Worm (Caenorhabditis elegans) whole organism, mixed stage, embryonic: ENCODE measurements around the gene rsd-3.

Experiments used
- M03D4.4 ChIP-seq: sonication (generic microtip); optimal IDR thresholded peaks from 2 replicates; lab custom pipeline; 2017; ENCODE audit warnings: mild to moderate bottlenecking, missing genetic modification characterization, missing compliant biosample characterization
- bed-3 ChIP-seq: fragments of 200-800 bp; sonication (Bioruptor generic); optimal IDR thresholded peaks from 3 replicates; lab custom pipeline; 2018; ENCODE audit warnings: mild to moderate bottlenecking, missing genetic modification characterization, moderate library complexity, missing compliant biosample characterization
- ceh-39 ChIP-seq: fragments of 150-350 bp; optimal IDR thresholded peaks from 2 replicates; lab custom pipeline; 2014; ENCODE audit warnings: missing biosample characterization, missing genetic modification characterization
- ceh-43 ChIP-seq: fragments of 200-800 bp; sonication (Bioruptor generic); optimal IDR thresholded peaks from 2 replicates; lab custom pipeline; 2018; ENCODE audit warnings: mild to moderate bottlenecking, missing genetic modification characterization, moderate library complexity, missing compliant biosample characterization
- ceh-83 ChIP-seq: fragments of 200-800 bp; sonication (Bioruptor generic); optimal IDR thresholded peaks from 2 replicates; lab custom pipeline; 2018; ENCODE audit warnings: mild to moderate bottlenecking, missing genetic modification characterization, missing compliant biosample characterization
- ces-1 ChIP-seq: fragments of 150-350 bp; optimal IDR thresholded peaks from 2 replicates; lab custom pipeline; 2014; ENCODE audit warnings: missing biosample characterization, missing genetic modification reagents, missing genetic modification characterization
- cnd-1 ChIP-seq: fragments of 200-800 bp; sonication (Bioruptor generic); optimal IDR thresholded peaks from 2 replicates; lab custom pipeline; 2018; ENCODE audit warnings: mild to moderate bottlenecking, missing genetic modification characterization, missing compliant biosample characterization
- drap-1 ChIP-seq: fragments of 200-800 bp; sonication (Bioruptor generic); optimal IDR thresholded peaks from 3 replicates; lab custom pipeline; 2018; ENCODE audit warnings: mild to moderate bottlenecking, missing genetic modification characterization, missing compliant biosample characterization
- elt-3 ChIP-seq: fragments of 150-350 bp; optimal IDR thresholded peaks from 2 replicates; lab custom pipeline; 2014; ENCODE audit warnings: missing biosample characterization, missing genetic modification characterization
- flh-1 ChIP-seq: fragments of 200-800 bp; sonication (Bioruptor generic); optimal IDR thresholded peaks from 2 replicates; lab custom pipeline; 2018; ENCODE audit warnings: mild to moderate bottlenecking, missing genetic modification characterization, moderate library complexity, missing compliant biosample characterization
- ham-2 ChIP-seq: fragments of 200-800 bp; sonication (Bioruptor generic); optimal IDR thresholded peaks from 2 replicates; lab custom pipeline; 2018; ENCODE audit warnings: mild to moderate bottlenecking, missing genetic modification characterization, missing compliant biosample characterization
- hlh-1 ChIP-seq: fragments of 150-350 bp; optimal IDR thresholded peaks from 2 replicates; lab custom pipeline; 2014; ENCODE audit warnings: missing biosample characterization, missing genetic modification reagents, missing genetic modification characterization
- lin-13 ChIP-seq: fragments of 150-350 bp; optimal IDR thresholded peaks from 2 replicates; lab custom pipeline; 2014; ENCODE audit warnings: missing biosample characterization, missing genetic modification characterization
- lin-32 ChIP-seq: fragments of 200-800 bp; sonication (Bioruptor generic); optimal IDR thresholded peaks from 2 replicates; lab custom pipeline; 2018; ENCODE audit warnings: mild to moderate bottlenecking, missing genetic modification characterization, missing compliant biosample characterization
- lsy-2 ChIP-seq: fragments of 150-350 bp; optimal IDR thresholded peaks from 2 replicates; lab custom pipeline; 2014; ENCODE audit warnings: missing biosample characterization, missing genetic modification characterization
- mab-5 ChIP-seq: fragments of 150-350 bp; optimal IDR thresholded peaks from 2 replicates; lab custom pipeline; 2014; ENCODE audit warnings: missing biosample characterization, missing genetic modification characterization
- mls-2 ChIP-seq: sonication (generic microtip); optimal IDR thresholded peaks from 2 replicates; lab custom pipeline; 2016; ENCODE audit warnings: mild to moderate bottlenecking, missing genetic modification characterization, moderate library complexity, missing compliant biosample characterization
- nhr-12 ChIP-seq: fragments of 150-350 bp; optimal IDR thresholded peaks from 2 replicates; lab custom pipeline; 2014; ENCODE audit warnings: missing biosample characterization, missing genetic modification characterization
- nhr-2 ChIP-seq: fragments of 150-350 bp; optimal IDR thresholded peaks from 2 replicates; lab custom pipeline; 2014; ENCODE audit warnings: missing biosample characterization, missing genetic modification characterization
- nhr-237 ChIP-seq: fragments of 150-350 bp; optimal IDR thresholded peaks from 2 replicates; lab custom pipeline; 2014; ENCODE audit warnings: missing biosample characterization, missing genetic modification characterization
- nhr-76 ChIP-seq: sonication (generic microtip); optimal IDR thresholded peaks from 2 replicates; lab custom pipeline; 2017; ENCODE audit warnings: missing biosample characterization, missing genetic modification characterization
- pha-4 ChIP-seq: fragments of 150-350 bp; optimal IDR thresholded peaks from 2 replicates; lab custom pipeline; 2018; ENCODE audit warnings: missing biosample characterization, missing genetic modification reagents, missing genetic modification characterization
- sem-2 ChIP-seq: fragments of 200-800 bp; sonication (Bioruptor generic); optimal IDR thresholded peaks from 2 replicates; lab custom pipeline; 2018; ENCODE audit warnings: mild to moderate bottlenecking, missing genetic modification characterization, missing compliant biosample characterization
- snpc-4 ChIP-seq: fragments of 150-350 bp; optimal IDR thresholded peaks from 2 replicates; lab custom pipeline; 2014; ENCODE audit warnings: missing biosample characterization, missing genetic modification characterization
- sptf-1 ChIP-seq: sonication (generic microtip); optimal IDR thresholded peaks from 2 replicates; lab custom pipeline; 2017; ENCODE audit warnings: mild to moderate bottlenecking, missing genetic modification characterization, moderate library complexity, missing compliant biosample characterization
- tbx-8 ChIP-seq: fragments of 200-800 bp; sonication (Bioruptor generic); optimal IDR thresholded peaks from 2 replicates; lab custom pipeline; 2018; ENCODE audit warnings: mild to moderate bottlenecking, missing genetic modification characterization, moderate library complexity, missing compliant biosample characterization
- unc-120 ChIP-seq: sonication (generic microtip); optimal IDR thresholded peaks from 2 replicates; lab custom pipeline; 2017; ENCODE audit warnings: missing genetic modification characterization, missing compliant biosample characterization; ENCODE audit not compliant: poor library complexity, severe bottlenecking
- unc-62 ChIP-seq: fragments of 150-350 bp; optimal IDR thresholded peaks from 2 replicates; lab custom pipeline; 2014; ENCODE audit warnings: missing biosample characterization, missing genetic modification reagents, missing genetic modification characterization
- zip-8 ChIP-seq: fragments of 150-350 bp; optimal IDR thresholded peaks from 2 replicates; lab custom pipeline; 2014; ENCODE audit warnings: missing biosample characterization, missing genetic modification characterization
- ztf-11 ChIP-seq: fragments of 150-350 bp; optimal IDR thresholded peaks from 2 replicates; lab custom pipeline; 2014; ENCODE audit warnings: missing biosample characterization, missing genetic modification characterization

The rsd-3 gene

DNA sequence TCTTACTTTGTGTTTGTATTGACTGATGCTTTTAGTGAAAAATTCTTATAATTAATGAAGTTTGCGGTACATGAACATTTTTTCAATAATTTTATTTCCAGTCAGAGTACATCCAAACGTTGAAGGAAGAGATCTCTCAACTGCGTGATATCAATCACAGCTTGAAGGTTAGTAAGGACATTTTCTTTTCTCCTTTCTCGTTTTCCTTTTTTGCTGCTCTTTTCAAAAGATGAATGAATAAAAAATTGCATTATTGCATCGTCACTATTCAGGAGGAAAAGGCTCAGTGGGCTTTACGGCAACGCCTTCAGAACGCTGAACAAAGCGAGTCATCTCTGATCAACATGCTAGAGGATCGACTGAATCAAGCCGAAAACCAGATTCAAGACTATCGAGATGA is 28.6 kb downstream of the rsd-3 start:
- TF ChIP-seq tbx-8 (GFP tag; lab: Kevin White, UChicago), result no peak
- TF ChIP-seq lsy-2 (tag; lab: Kevin White, UChicago), result no peak
- no peak for TF ChIP-seq M03D4.4 (tag; lab: Kevin White, UChicago)

DNA sequence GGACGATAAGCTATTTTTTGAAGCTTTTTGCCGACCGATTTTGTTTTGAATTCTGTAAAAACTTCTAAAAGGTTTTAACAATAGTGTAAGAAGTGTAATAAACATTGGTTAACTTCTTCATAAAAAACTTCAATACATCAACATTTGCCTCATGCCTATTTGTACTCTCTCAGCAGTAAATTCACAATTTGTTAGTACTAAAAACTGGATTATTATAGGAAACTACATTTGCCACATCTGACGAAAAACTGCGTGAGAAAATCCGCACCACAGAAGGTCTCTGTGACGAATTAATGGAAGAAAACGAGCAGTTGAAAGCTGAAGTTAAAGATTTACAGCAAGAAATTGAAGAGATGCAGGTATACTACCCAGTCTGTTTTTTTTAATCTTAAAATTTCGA is 29.2 kb downstream of the rsd-3 start:
- no peak for TF ChIP-seq ces-1 (GFP tag; lab: Kevin White, UChicago)
- TF ChIP-seq sptf-1 (tag; lab: Kevin White, UChicago), result no peak

DNA sequence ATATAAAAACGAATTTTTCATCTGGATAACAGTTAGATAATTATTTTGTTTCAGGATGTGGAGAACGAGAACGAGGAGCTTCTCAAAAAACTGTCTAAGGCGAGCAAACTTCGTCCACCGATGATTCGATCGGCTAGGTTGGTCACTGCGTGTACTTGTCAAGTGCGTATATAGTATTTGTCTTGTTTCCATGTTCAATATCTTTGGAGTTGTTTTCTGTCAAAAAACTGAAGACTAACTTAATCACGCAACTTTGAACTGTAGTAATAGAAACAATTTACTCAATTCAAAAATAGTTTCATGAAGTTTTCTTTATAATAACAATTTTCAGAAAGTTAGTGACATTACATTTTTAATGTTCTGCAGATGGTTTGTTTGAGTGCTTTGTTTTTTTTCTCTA is 30.4 kb downstream of the rsd-3 start:
- TF ChIP-seq sem-2 (GFP tag; lab: Kevin White, UChicago), result no peak
- TF ChIP-seq nhr-76 (tag; lab: Kevin White, UChicago), result no peak
- TF ChIP-seq unc-62 (GFP tag; lab: Kevin White, UChicago), result no peak

DNA sequence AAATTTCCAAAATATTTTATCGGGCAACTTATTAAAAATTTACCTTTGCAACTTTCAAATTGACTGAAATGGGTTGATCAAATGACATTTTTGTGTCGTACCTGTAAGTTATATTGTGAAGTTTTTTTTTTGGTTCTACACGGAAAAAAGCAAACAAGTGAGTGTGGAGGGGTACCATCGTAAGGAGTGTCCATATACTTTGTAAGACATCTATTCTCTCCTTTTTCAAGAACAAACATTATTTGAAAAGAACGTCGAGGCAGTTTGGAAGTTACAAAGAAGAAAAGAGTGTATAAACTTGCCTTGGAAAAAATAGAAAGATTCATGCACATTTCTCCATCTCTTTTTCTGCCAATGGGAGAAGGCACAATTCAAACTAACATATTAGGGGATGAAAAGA is 39.1 kb downstream of the rsd-3 start, which contains the start of gene taf-7.1:
Gene taf-7.1 (minus strand): TSS at position 101 of the 400 bp plus-strand sequence.
- TF ChIP-seq hlh-1 (tag; lab: Kevin White, UChicago) (no peak), pha-4 (no peak), nhr-2 (tag; lab: Kevin White, UChicago) (no peak), ham-2 (GFP tag; lab: Kevin White, UChicago) (no peak), nhr-237 (tag; lab: Kevin White, UChicago) (no peak), ces-1 (GFP tag; lab: Kevin White, UChicago) (no peak), snpc-4 (tag; lab: Kevin White, UChicago) (no peak), cnd-1 (tag; lab: Kevin White, UChicago) (no peak), ceh-43 (GFP tag; lab: Kevin White, UChicago) (no peak), sptf-1 (tag; lab: Kevin White, UChicago) (no peak)

DNA sequence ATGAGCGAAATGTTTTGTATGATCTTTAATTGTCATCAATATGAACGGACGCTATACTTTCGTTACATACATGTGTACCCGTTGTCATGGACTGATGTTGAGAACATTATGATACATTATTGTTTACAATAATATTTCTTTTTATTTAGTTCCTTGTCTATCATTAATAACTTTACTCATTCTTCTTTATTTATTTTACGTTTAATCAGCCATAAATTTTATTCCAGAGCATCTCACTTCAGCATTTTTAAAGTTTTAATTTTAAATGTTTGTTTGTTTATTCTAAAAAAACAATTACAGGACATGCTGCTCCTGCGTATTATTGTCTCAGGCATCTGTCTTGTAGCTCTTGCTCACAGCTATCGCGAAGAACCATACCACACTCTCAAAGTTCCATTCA is 45.1 kb downstream of the rsd-3 start, which contains the start of gene F54F7.2:
Gene F54F7.2 (plus strand): TSS at position 301 of the 400 bp plus-strand sequence.
- TF ChIP-seq sptf-1 (tag; lab: Kevin White, UChicago) (no peak), lin-13 (tag; lab: Kevin White, UChicago) (no peak), mab-5 (no peak), elt-3 (no peak), lsy-2 (tag; lab: Kevin White, UChicago) (no peak), zip-8 (no peak), pha-4 (no peak), ces-1 (GFP tag; lab: Kevin White, UChicago) (no peak), hlh-1 (tag; lab: Kevin White, UChicago) (no peak), lin-32 (GFP tag; lab: Kevin White, UChicago) (no peak), ceh-39 (tag; lab: Kevin White, UChicago) (no peak), unc-120 (tag; lab: Kevin White, UChicago) (no peak), cnd-1 (tag; lab: Kevin White, UChicago) (no peak), ham-2 (GFP tag; lab: Kevin White, UChicago) (no peak), flh-1 (GFP tag; lab: Kevin White, UChicago) (no peak)

DNA sequence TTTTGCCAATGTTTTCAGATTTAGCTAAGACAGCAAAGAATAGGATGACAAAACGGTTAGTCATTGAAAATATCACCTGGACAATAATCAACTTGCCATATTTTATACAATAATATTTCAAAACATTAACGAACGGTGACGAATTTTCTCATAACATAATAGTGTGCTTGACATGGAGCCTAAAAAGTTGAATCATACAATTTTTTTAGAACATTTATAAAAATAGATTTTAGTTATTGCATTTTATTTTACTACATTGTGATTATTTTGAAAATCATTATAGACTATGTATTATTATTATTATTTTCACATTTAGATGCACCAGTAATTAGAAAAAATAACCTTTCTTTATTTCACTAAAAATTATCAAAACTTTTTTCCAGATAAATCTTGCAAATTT is 50.3 kb downstream of the rsd-3 start, which contains the start of gene F54F7.9:
Gene F54F7.9 (minus strand): TSS at position 101 of the 400 bp plus-strand sequence.
- TF ChIP-seq ham-2 (GFP tag; lab: Kevin White, UChicago), result no peak
- no peak for TF ChIP-seq ceh-83 (GFP tag; lab: Kevin White, UChicago)
- no peak for TF ChIP-seq drap-1 (GFP tag; lab: Kevin White, UChicago)
- no peak for TF ChIP-seq mls-2 (tag; lab: Kevin White, UChicago)
- TF ChIP-seq sptf-1 (tag; lab: Kevin White, UChicago), result no peak
- TF ChIP-seq ces-1 (GFP tag; lab: Kevin White, UChicago), result no peak
- no peak for TF ChIP-seq snpc-4 (tag; lab: Kevin White, UChicago)
- TF ChIP-seq tbx-8 (GFP tag; lab: Kevin White, UChicago), result no peak
- no peak for TF ChIP-seq pha-4
- TF ChIP-seq nhr-12 (tag; lab: Kevin White, UChicago), result no peak
- TF ChIP-seq nhr-2 (tag; lab: Kevin White, UChicago), result no peak
- TF ChIP-seq elt-3, result no peak
- TF ChIP-seq lin-13 (tag; lab: Kevin White, UChicago), result no peak
- no peak for TF ChIP-seq bed-3 (GFP tag; lab: Kevin White, UChicago)
- TF ChIP-seq ztf-11 (tag; lab: Kevin White, UChicago), result no peak
- no peak for TF ChIP-seq unc-62 (GFP tag; lab: Kevin White, UChicago)
- TF ChIP-seq nhr-76 (tag; lab: Kevin White, UChicago), result no peak
